Worm (Caenorhabditis elegans): Measurements from ENCODE around the gene rpl-6.

DNA sequence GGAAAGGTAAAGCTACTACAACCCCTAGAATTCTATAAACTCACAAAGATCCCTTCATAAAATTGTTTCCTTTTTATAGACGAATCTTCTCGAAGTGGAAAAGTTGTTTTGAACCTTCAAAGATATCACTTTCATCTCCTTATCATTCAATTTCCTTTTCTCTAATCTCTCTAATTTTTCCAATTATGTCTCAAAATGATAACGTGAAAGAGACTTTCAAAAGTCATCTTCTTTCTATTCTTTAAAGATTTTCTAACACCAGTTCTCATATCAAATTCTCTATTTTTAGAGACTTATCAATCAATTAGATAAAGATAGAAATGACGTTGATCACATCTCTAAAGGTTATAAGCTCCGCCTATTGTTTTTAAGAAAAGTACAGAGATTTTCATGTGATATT lies 8.8 kb upstream of the rpl-6 start:
- TF ChIP-seq tab-1 (GFP tag; IDR thresholded peaks at IDR 0.05) (no peak), ref-1 (GFP tag; conservative IDR thresholded peaks at IDR 0.05) (no peak), klf-2 (GFP tag; conservative IDR thresholded peaks at IDR 0.05) (no peak), med-1 (GFP tag; optimal IDR thresholded peaks at IDR 0.05; ENCODE audit: insufficient read depth) (no peak)
